Fruit fly (Drosophila melanogaster): ENCODE data around the gene CG1537.
"Not testable (repeated sequence)": the region's sequence is repeated elsewhere in the genome, so short reads cannot be mapped to it uniquely, and the experiment has no call there.

Gene CG1537

dm6 chrX:11063070-11063469 is at the start of gene CG1537:
TSS of gene CG1537 (minus strand) at chrX:11063170.
- TF ChIP-seq pan (optimal IDR thresholded peaks at IDR 0.05) (no peak), EcR (GFP tag; optimal IDR thresholded peaks at IDR 0.05) (no peak), psq (optimal IDR thresholded peaks at IDR 0.05) (no peak), usp (GFP tag; optimal IDR thresholded peaks at IDR 0.05) (no peak), Dll (optimal IDR thresholded peaks at IDR 0.05) (no peak), CG8478 (optimal IDR thresholded peaks at IDR 0.05) (no peak)

DNA sequence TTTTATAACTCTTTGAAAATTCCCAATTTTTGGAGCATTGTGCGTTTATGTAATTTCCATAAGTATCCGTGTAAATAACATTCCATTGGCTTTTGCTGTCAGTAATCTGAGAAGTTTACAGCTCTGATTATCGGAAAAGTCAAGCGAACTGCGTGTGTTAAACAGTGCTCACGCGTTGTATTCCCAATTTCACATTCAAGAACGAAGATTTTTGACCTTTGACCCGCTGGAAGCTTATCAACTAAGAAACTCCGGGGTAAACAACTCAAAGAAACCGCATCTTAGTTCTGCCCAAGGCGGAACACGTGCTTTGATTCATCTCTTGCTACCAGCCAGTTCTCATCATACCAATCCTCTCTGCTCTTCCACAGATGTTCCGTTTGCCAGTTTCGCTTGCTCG is 46.7 kb upstream of the CG1537 start:
- TF ChIP-seq Dll (optimal IDR thresholded peaks at IDR 0.05) (no peak), CG8478 (optimal IDR thresholded peaks at IDR 0.05) (no peak), pan (optimal IDR thresholded peaks at IDR 0.05) (no peak), EcR (GFP tag; optimal IDR thresholded peaks at IDR 0.05) (no peak)

- no peak for TF ChIP-seq pan (optimal IDR thresholded peaks at IDR 0.05)
- no peak for TF ChIP-seq CG8478 (optimal IDR thresholded peaks at IDR 0.05)
- no peak for TF ChIP-seq EcR (GFP tag; optimal IDR thresholded peaks at IDR 0.05)
- TF ChIP-seq psq (optimal IDR thresholded peaks at IDR 0.05), result no peak
- TF ChIP-seq usp (GFP tag; optimal IDR thresholded peaks at IDR 0.05), result no peak
- no peak for TF ChIP-seq Dll (optimal IDR thresholded peaks at IDR 0.05)
These were observed 46.0 kb upstream of the CG1537 start for dm6 chrX:11108845-11109450.

DNA sequence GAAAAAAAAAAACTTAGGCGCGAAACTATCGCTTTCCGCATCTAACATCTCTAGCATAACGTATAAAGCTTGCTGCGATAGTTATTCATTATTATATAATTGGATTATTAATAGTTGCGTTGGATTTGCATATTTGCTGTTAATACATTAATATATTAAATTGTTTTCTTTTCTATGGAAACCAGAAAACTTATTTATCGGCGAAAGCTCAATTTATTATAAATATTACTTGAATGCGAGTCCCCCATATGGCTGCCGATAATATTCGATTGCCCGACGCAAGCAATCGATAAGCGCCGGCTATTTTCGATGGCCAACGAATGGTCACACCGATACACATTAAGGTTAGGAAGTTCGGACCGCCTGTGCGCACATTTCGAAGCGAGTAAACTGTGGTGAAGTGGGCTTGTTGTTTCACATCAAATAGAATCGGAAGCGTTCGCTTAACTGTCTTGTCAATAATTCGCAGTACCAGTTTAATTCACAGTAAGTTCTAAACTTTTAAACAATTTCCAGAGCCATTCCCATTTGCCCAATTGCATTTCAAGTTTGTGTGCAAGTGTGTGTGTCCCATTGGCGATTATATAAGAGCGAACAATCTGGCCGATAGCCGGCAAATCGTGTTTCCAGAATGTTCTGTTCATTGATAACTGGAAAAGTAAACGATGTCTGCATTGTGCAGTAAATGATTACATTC is 45.3 kb upstream of the CG1537 start, which contains the start of gene Hsp60A:
Hsp60A (plus strand) TSS at position 335 of the 697 bp plus-strand sequence.
- TF ChIP-seq CG8478 (optimal IDR thresholded peaks at IDR 0.05) (no peak), psq (optimal IDR thresholded peaks at IDR 0.05) (no peak), pan (optimal IDR thresholded peaks at IDR 0.05) (no peak), Dll (optimal IDR thresholded peaks at IDR 0.05) (no peak), EcR (GFP tag; optimal IDR thresholded peaks at IDR 0.05) (no peak), usp (GFP tag; optimal IDR thresholded peaks at IDR 0.05) (no peak)

- not testable (repeated sequence) for TF ChIP-seq CG8478, Dll, psq (optimal IDR thresholded peaks at IDR 0.05)
These were observed 33.0 kb upstream of the CG1537 start, which contains the start of gene CG42249 for dm6 chrX:11095973-11096372. TSS of gene CG42249 (plus strand) at chrX:11096273.

dm6 chrX:11095276-11095675 is 32.3 kb upstream of the CG1537 start:
- TF ChIP-seq CG8478 (optimal IDR thresholded peaks at IDR 0.05) (no peak), usp (GFP tag; optimal IDR thresholded peaks at IDR 0.05) (no peak), Dll (optimal IDR thresholded peaks at IDR 0.05) (no peak), psq (optimal IDR thresholded peaks at IDR 0.05) (no peak), EcR (GFP tag; optimal IDR thresholded peaks at IDR 0.05) (no peak), pan (optimal IDR thresholded peaks at IDR 0.05) (no peak)

DNA sequence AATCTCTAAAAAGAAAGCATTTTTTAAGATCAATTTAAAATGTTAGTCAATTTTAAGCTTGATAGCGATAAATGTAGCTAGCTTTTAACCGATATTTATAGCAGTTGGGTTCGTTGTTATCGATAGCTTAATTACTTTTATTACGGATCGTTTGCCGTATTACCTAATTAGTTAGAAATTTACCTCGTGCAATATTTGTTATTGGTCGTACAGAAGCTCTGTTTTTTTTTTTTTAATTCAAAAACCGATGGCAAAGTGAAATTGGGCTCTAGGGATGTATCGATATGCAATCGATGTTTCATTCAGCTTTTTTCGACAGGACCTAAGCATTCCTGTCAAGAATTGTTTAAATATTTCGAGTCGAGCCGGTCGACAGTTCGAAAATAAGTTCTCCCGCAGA is 29.2 kb upstream of the CG1537 start, which contains the start of gene CG2061:
CG2061 (plus strand) TSS at position 292 of the 400 bp plus-strand sequence.
- no peak for TF ChIP-seq usp (GFP tag; optimal IDR thresholded peaks at IDR 0.05)
- TF ChIP-seq Dll (optimal IDR thresholded peaks at IDR 0.05), result no peak
- TF ChIP-seq pan (optimal IDR thresholded peaks at IDR 0.05), result no peak
- TF ChIP-seq EcR (GFP tag; optimal IDR thresholded peaks at IDR 0.05), result no peak
- no peak for TF ChIP-seq CG8478 (optimal IDR thresholded peaks at IDR 0.05)
- no peak for TF ChIP-seq psq (optimal IDR thresholded peaks at IDR 0.05)

DNA sequence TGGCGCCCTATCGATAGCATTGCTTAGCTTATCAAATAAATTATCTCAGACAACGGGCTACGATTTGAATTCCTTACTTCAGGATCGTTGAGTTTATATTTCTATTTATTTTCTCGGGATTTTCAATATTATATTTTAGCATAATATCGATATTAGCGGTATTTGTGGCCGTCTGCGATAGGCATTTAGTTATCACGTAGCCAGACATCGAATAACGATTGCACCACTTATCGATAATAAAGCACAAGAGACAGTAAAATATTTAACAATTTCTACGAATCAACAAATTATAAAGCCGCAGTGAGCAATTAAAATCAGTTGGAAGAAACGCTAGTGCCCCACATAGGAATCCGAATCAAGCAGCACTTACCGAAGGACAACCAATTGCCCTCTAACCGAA is 27.2 kb upstream of the CG1537 start, which contains the start of gene CG2076:
CG2076 (plus strand) TSS at position 50 of the 400 bp plus-strand sequence.
- TF ChIP-seq psq (optimal IDR thresholded peaks at IDR 0.05) (no peak), EcR (GFP tag; optimal IDR thresholded peaks at IDR 0.05) (no peak), pan (optimal IDR thresholded peaks at IDR 0.05) (no peak), usp (GFP tag; optimal IDR thresholded peaks at IDR 0.05) (no peak), CG8478 (optimal IDR thresholded peaks at IDR 0.05) (no peak), Dll (optimal IDR thresholded peaks at IDR 0.05) (no peak)

dm6 chrX:11088778-11089340 is 25.9 kb upstream of the CG1537 start, which contains the start of gene Vago:
TSS of gene Vago (plus strand) at chrX:11089290.
- TF ChIP-seq EcR (GFP tag; optimal IDR thresholded peaks at IDR 0.05) (no peak), Dll (optimal IDR thresholded peaks at IDR 0.05) (no peak), pan (optimal IDR thresholded peaks at IDR 0.05) (no peak), usp (GFP tag; optimal IDR thresholded peaks at IDR 0.05) (no peak), CG8478 (optimal IDR thresholded peaks at IDR 0.05) (no peak), psq (optimal IDR thresholded peaks at IDR 0.05) (no peak)

DNA sequence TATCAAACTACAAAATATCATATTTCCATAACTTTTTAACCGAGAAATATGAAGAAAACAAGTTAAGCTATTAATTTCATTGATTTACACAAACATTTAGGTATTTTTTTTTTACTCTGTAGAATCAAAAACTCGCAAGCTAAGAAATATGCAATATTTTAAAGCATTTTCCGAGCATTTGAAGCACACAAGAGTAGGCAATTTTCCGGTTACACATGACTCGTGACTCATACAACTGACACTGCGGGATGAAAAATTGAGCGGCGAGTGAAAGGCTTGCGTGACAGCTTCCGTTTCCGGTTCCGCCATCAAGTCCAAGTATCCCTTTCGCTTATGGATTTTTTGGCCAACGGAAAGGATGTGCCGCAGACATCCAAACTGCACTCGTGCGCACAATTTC is 24.4 kb upstream of the CG1537 start:
- no peak for TF ChIP-seq pan (optimal IDR thresholded peaks at IDR 0.05)
- no peak for TF ChIP-seq Dll (optimal IDR thresholded peaks at IDR 0.05)
- no peak for TF ChIP-seq CG8478 (optimal IDR thresholded peaks at IDR 0.05)
- no peak for TF ChIP-seq psq (optimal IDR thresholded peaks at IDR 0.05)
- no peak for TF ChIP-seq EcR (GFP tag; optimal IDR thresholded peaks at IDR 0.05)
- no peak for TF ChIP-seq usp (GFP tag; optimal IDR thresholded peaks at IDR 0.05)

- TF ChIP-seq usp (GFP tag; optimal IDR thresholded peaks at IDR 0.05), result no peak
- no peak for TF ChIP-seq CG8478 (optimal IDR thresholded peaks at IDR 0.05)
- no peak for TF ChIP-seq Dll (optimal IDR thresholded peaks at IDR 0.05)
- no peak for TF ChIP-seq EcR (GFP tag; optimal IDR thresholded peaks at IDR 0.05)
- no peak for TF ChIP-seq pan (optimal IDR thresholded peaks at IDR 0.05)
- no peak for TF ChIP-seq psq (optimal IDR thresholded peaks at IDR 0.05)
These were observed 23.3 kb upstream of the CG1537 start, which contains the start of gene sev for dm6 chrX:11086250-11086649. TSS of gene sev (minus strand) at chrX:11086299.

DNA sequence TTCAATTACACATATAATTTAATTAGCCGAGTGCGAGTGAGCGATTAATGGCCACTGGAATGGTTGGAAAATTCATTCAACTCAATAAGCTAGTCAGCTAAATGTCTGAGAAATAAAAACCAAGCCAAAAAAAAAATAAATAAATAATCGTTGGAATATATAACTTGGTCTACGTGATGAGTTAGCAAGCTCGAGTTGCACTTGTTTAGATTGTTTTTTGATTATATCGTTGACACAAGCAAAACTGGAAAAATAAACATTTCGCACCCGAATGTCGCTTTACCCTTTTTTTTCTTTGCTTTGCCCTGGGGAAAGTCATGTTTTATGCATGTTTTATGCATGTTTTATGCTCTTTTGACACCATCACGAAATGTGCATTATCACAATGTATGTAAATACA is 20.0 kb upstream of the CG1537 start:
- TF ChIP-seq pan (optimal IDR thresholded peaks at IDR 0.05) (no peak), EcR (GFP tag; optimal IDR thresholded peaks at IDR 0.05) (no peak), usp (GFP tag; optimal IDR thresholded peaks at IDR 0.05) (no peak), Dll (optimal IDR thresholded peaks at IDR 0.05) (no peak), psq (optimal IDR thresholded peaks at IDR 0.05) (no peak), CG8478 (optimal IDR thresholded peaks at IDR 0.05) (no peak)
